Worm (Caenorhabditis elegans) whole organism, early embryonic: ENCODE data around the gene srbc-37.

ENCODE experiments used
- F13C5.2 ChIP-seq: sonication (generic microtip); optimal IDR thresholded peaks from 2 replicates; lab custom pipeline; 2017; ENCODE audit warnings: mild to moderate bottlenecking, missing genetic modification characterization, inconsistent platforms, missing compliant biosample characterization
- aly-1 ChIP-seq: sonication (generic microtip); optimal IDR thresholded peaks from 2 replicates; lab custom pipeline; 2016; ENCODE audit warnings: missing genetic modification characterization, missing compliant biosample characterization
- ama-1 ChIP-seq: fragments of 150-350 bp; optimal IDR thresholded peaks from 2 replicates; lab custom pipeline; 2014
- flt-1 ChIP-seq: fragments of 200-800 bp; sonication (Bioruptor generic); IDR thresholded peaks from 2 replicates; pipeline ENCODE4 v1.3.6; 2022; ENCODE audit warnings: missing genetic modification characterization, missing compliant biosample characterization
- tbx-11 ChIP-seq: fragments of 200-800 bp; sonication (Bioruptor generic); IDR thresholded peaks from 2 replicates; pipeline ENCODE4 v1.3.6; 2022; ENCODE audit warnings: missing genetic modification characterization, missing compliant biosample characterization

DNA sequence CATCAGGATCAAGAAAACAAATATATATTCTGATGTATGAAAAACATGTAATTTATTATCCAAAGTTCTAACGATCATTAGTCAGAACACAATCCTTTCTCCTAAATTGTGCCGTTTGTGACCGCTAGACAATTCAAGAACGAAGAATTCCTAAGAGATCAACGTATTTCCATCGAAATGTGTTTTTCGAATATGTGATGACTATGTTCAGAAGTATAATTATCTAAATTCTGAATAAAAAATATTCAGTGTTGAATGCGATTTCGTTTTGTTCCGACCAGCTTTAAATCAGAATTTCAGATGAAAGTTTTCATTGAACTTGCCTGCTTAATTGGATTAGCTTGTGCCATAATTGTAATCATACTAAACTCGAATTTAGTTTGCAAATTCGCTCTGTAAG lies at the start of gene srbc-37:
- TF ChIP-seq tbx-11 (GFP tag; lab: Robert Waterston, UW) = no peak
- no peak for TF ChIP-seq ama-1 (lab: Kevin White, UChicago)
- no peak for TF ChIP-seq flt-1
- TF ChIP-seq F13C5.2 = no peak
- no peak for TF ChIP-seq aly-1
